Fruit fly (Drosophila melanogaster): Measurements from ENCODE around the gene CG11584.

Gene CG11584

dm6 chrX:14213509-14214154, 32.8 kb downstream of the CG11584 start (continued):
- TF ChIP-seq vnd (GFP tag; IDR thresholded peaks at IDR 0.05; ENCODE audit: partially characterized antibody) (no peak), zfh2 (GFP tag; optimal IDR thresholded peaks at IDR 0.05) (peak; percentile 5), Oli (tag; optimal IDR thresholded peaks at IDR 0.05) (peak; percentile 46), fd3F (GFP tag; optimal IDR thresholded peaks at IDR 0.05) (peak; percentile 27), CG2202 (tag; optimal IDR thresholded peaks at IDR 0.05) (peak; percentile 18), CG9437 (GFP tag; optimal IDR thresholded peaks at IDR 0.05) (peak; percentile 35), CG11398 (GFP tag; optimal IDR thresholded peaks at IDR 0.05) (no peak), CG18262 (tag; optimal IDR thresholded peaks at IDR 0.05) (peak; percentile 46), bcd (GFP tag; optimal IDR thresholded peaks at IDR 0.05) (peak; percentile 12), CG7745 (tag; optimal IDR thresholded peaks at IDR 0.05) (no peak), z (GFP tag; IDR thresholded peaks at IDR 0.05) (no peak), gem (tag; optimal IDR thresholded peaks at IDR 0.05) (peak; percentile 67), nmo (GFP tag; optimal IDR thresholded peaks at IDR 0.05) (peak; percentile 35), Hand (GFP tag; optimal IDR thresholded peaks at IDR 0.05) (no peak), salm (tag; optimal IDR thresholded peaks at IDR 0.05) (no peak), eve (GFP tag; optimal IDR thresholded peaks at IDR 0.05) (peak in 1 of 2 experiments; percentile 53), Blimp-1 (GFP tag; optimal IDR thresholded peaks at IDR 0.05) (peak; percentile 32), CG13894 (tag; optimal IDR thresholded peaks at IDR 0.05) (peak; percentile 49), CG15269 (tag; optimal IDR thresholded peaks at IDR 0.05) (peak; percentile 14), grau (tag; optimal IDR thresholded peaks at IDR 0.05) (peak; percentile 40), CG3407 (GFP tag; optimal IDR thresholded peaks at IDR 0.05) (peak; percentile 24), CG18619 (GFP tag; optimal IDR thresholded peaks at IDR 0.05) (peak; percentile 23), sisA (GFP tag; IDR thresholded peaks at IDR 0.05) (no peak; the same call in 1 of the 2 replicates), BEAF-32 (GFP tag; optimal IDR thresholded peaks at IDR 0.05) (no peak), CG7271 (tag; optimal IDR thresholded peaks at IDR 0.05) (no peak), tx (GFP tag; optimal IDR thresholded peaks at IDR 0.05) (peak; percentile 15), D19A (tag; optimal IDR thresholded peaks at IDR 0.05) (peak; percentile 25), CG10267 (tag; optimal IDR thresholded peaks at IDR 0.05) (peak; percentile 6), chif (GFP tag; optimal IDR thresholded peaks at IDR 0.05) (peak in 1 of 2 experiments; percentile 20), CG18764 (GFP tag; optimal IDR thresholded peaks at IDR 0.05) (no peak), CG2678 (tag; optimal IDR thresholded peaks at IDR 0.05) (peak; percentile 56), lbe (GFP tag; optimal IDR thresholded peaks at IDR 0.05) (no peak), Ets65A (GFP tag) (no peak), CG30403 (GFP tag; optimal IDR thresholded peaks at IDR 0.05) (peak; percentile 47), CG8290 (GFP tag; optimal IDR thresholded peaks at IDR 0.05) (peak; percentile 88), CG8290 (tag; optimal IDR thresholded peaks at IDR 0.05) (peak; percentile 21 to 67), CG8924 (tag; optimal IDR thresholded peaks at IDR 0.05) (peak; percentile 21), CG17385 (GFP tag; optimal IDR thresholded peaks at IDR 0.05) (peak; percentile 30), Rfx (GFP tag; IDR thresholded peaks at IDR 0.05) (peak; percentile 52), dysf (GFP tag; IDR thresholded peaks at IDR 0.05) (peak; percentile 51; the same call in 1 of the 3 replicates), CG1603 (tag; optimal IDR thresholded peaks at IDR 0.05) (peak; percentile 1), prd (optimal IDR thresholded peaks at IDR 0.05) (no peak), prd (GFP tag; IDR thresholded peaks at IDR 0.05) (peak; percentile 35; the same call in 1 of the 3 replicates), Max (GFP tag; optimal IDR thresholded peaks at IDR 0.05) (no peak), bsh (GFP tag; optimal IDR thresholded peaks at IDR 0.05) (peak in 1 of 2 experiments; percentile 52), da (GFP tag; optimal IDR thresholded peaks at IDR 0.05) (no peak), CG7839 (tag; optimal IDR thresholded peaks at IDR 0.05) (peak; percentile 46), Bteb2 (GFP tag; optimal IDR thresholded peaks at IDR 0.05) (no peak), CG12942 (GFP tag; optimal IDR thresholded peaks at IDR 0.05) (peak; percentile 13)
